Fruit fly (Drosophila melanogaster) whole organism, embryonic: ENCODE data around the gene CG6304.

Source experiments
- Ada2b ChIP-seq: fragments of 200-800 bp; sonication (Bioruptor generic); IDR thresholded peaks from 2 replicates; pipeline ENCODE4 v1.3.6; 2022; ENCODE audit warnings: missing biosample characterization, missing genetic modification characterization
- Bdp1 ChIP-seq: fragments of 200-800 bp; sonication (Bioruptor generic); optimal IDR thresholded peaks from 3 replicates; lab custom pipeline; 2016; ENCODE audit warnings: missing biosample characterization, missing genetic modification characterization
- CG11504 ChIP-seq: fragments of 200-800 bp; sonication (Bioruptor generic); optimal IDR thresholded peaks from 3 replicates; lab custom pipeline; 2019; ENCODE audit warnings: missing biosample characterization, mild to moderate bottlenecking, missing genetic modification characterization, moderate library complexity
- CG13894 ChIP-seq: fragments of 200-800 bp; sonication (Bioruptor generic); optimal IDR thresholded peaks from 3 replicates; lab custom pipeline; 2018; ENCODE audit warnings: missing biosample characterization, mild to moderate bottlenecking, missing genetic modification characterization, moderate library complexity
- CG14441 ChIP-seq: fragments of 200-800 bp; sonication (Bioruptor generic); IDR thresholded peaks from 2 replicates; pipeline ENCODE4 v1.3.6; 2022; ENCODE audit warnings: missing biosample characterization, missing genetic modification characterization
- CG15514 ChIP-seq: fragments of 200-800 bp; sonication (Bioruptor generic); optimal IDR thresholded peaks from 3 replicates; lab custom pipeline; 2017; ENCODE audit warnings: missing biosample characterization, missing genetic modification characterization, mild to moderate bottlenecking, moderate library complexity, missing genetic modification reagents
- CG1603 ChIP-seq: fragments of 200-800 bp; sonication (Bioruptor generic); optimal IDR thresholded peaks from 2 replicates; lab custom pipeline; 2019; ENCODE audit warnings: missing biosample characterization, mild to moderate bottlenecking, missing genetic modification characterization, moderate library complexity
- CG18599 ChIP-seq: fragments of 200-800 bp; sonication (Bioruptor generic); optimal IDR thresholded peaks from 3 replicates; lab custom pipeline; 2017; ENCODE audit warnings: missing biosample characterization, missing genetic modification characterization, mild to moderate bottlenecking, moderate library complexity, missing genetic modification reagents
- CG2120 ChIP-seq: fragments of 200-800 bp; sonication (Bioruptor generic); optimal IDR thresholded peaks from 3 replicates; lab custom pipeline; 2016; ENCODE audit warnings: missing biosample characterization, missing genetic modification characterization
- CG5245 ChIP-seq: fragments of 200-800 bp; sonication (Bioruptor generic); optimal IDR thresholded peaks from 3 replicates; lab custom pipeline; 2016; ENCODE audit warnings: missing biosample characterization, missing genetic modification characterization
- CG7357 ChIP-seq: fragments of 200-800 bp; sonication (Bioruptor generic); IDR thresholded peaks from 3 replicates; pipeline ENCODE4 v1.3.6; 2022; ENCODE audit warnings: missing biosample characterization, missing genetic modification characterization
- CG7839 ChIP-seq: fragments of 200-800 bp; sonication (Bioruptor generic); optimal IDR thresholded peaks from 3 replicates; lab custom pipeline; 2018; ENCODE audit warnings: missing biosample characterization, mild to moderate bottlenecking, missing genetic modification characterization, moderate library complexity
- CG7928 ChIP-seq: fragments of 200-800 bp; sonication (Bioruptor generic); optimal IDR thresholded peaks from 2 replicates; lab custom pipeline; 2017; ENCODE audit warnings: missing biosample characterization, mild to moderate bottlenecking, missing genetic modification characterization
- CG8290 ChIP-seq, 3 experiments: fragments of 200-800 bp; sonication (Bioruptor generic); optimal IDR thresholded peaks; 2 replicates each; lab custom pipeline; 2016 to 2019; ENCODE audit warnings: missing biosample characterization in 3 of 3, missing genetic modification characterization in 3 of 3, mild to moderate bottlenecking in 2 of 3, moderate library complexity in 1 of 3
- CG8944 ChIP-seq: fragments of 200-800 bp; sonication (Bioruptor generic); optimal IDR thresholded peaks from 3 replicates; lab custom pipeline; 2016; ENCODE audit warnings: missing biosample characterization, missing genetic modification characterization
- CG9932 ChIP-seq: fragments of 200-800 bp; sonication (Bioruptor generic); IDR thresholded peaks from 2 replicates; pipeline ENCODE4 v1.3.6; 2022; ENCODE audit warnings: missing biosample characterization, missing genetic modification characterization
- Ets65A ChIP-seq: fragments of 200-800 bp; sonication (Bioruptor generic); peaks from one replicate; lab custom pipeline; 2016; ENCODE audit warnings: missing biosample characterization, missing genetic modification characterization
- Hmr ChIP-seq: fragments of 200-800 bp; sonication (Bioruptor generic); optimal IDR thresholded peaks from 3 replicates; lab custom pipeline; 2017; ENCODE audit warnings: mild to moderate bottlenecking, missing biosample characterization, missing genetic modification reagents, missing genetic modification characterization
- Hr51 ChIP-seq, 2 experiments: fragments of 200-800 bp; sonication (Bioruptor generic); optimal IDR thresholded peaks; 2 replicates in 1 of 2; 3 replicates in 1 of 2; lab custom pipeline; 2016 to 2018; ENCODE audit warnings: missing biosample characterization in 2 of 2, missing genetic modification characterization in 2 of 2, mild to moderate bottlenecking in 1 of 2, moderate library complexity in 1 of 2
- Meics ChIP-seq: fragments of 200-800 bp; sonication (Bioruptor generic); optimal IDR thresholded peaks from 2 replicates; lab custom pipeline; 2017; ENCODE audit warnings: missing biosample characterization, mild to moderate bottlenecking, missing genetic modification characterization
- Mrtf ChIP-seq: fragments of 200-800 bp; sonication (Bioruptor generic); IDR thresholded peaks from 3 replicates; pipeline ENCODE4 v1.3.6; 2022; ENCODE audit warnings: missing biosample characterization, missing genetic modification characterization
- Ptx1 ChIP-seq: fragments of 200-800 bp; sonication (Bioruptor generic); IDR thresholded peaks from 2 replicates; pipeline ENCODE4 v1.3.6; 2022; ENCODE audit warnings: missing biosample characterization, missing genetic modification characterization
- Side ChIP-seq: fragments of 200-800 bp; sonication (Bioruptor generic); optimal IDR thresholded peaks from 2 replicates; lab custom pipeline; 2016; ENCODE audit warnings: missing biosample characterization, missing genetic modification characterization
- Sox102F ChIP-seq: fragments of 200-800 bp; sonication (Bioruptor generic); optimal IDR thresholded peaks from 2 replicates; lab custom pipeline; 2018; ENCODE audit warnings: missing biosample characterization, mild to moderate bottlenecking, missing genetic modification characterization, moderate library complexity
- Spps ChIP-seq: fragments of 200-800 bp; sonication (Bioruptor generic); optimal IDR thresholded peaks from 2 replicates; lab custom pipeline; 2018; ENCODE audit warnings: missing biosample characterization, mild to moderate bottlenecking, missing genetic modification characterization
- Ssrp ChIP-seq: fragments of 200-800 bp; sonication (Bioruptor generic); optimal IDR thresholded peaks from 2 replicates; lab custom pipeline; 2018; ENCODE audit warnings: missing biosample characterization, mild to moderate bottlenecking, missing genetic modification characterization, moderate library complexity
- ab ChIP-seq: fragments of 200-800 bp; sonication (Bioruptor generic); optimal IDR thresholded peaks from 2 replicates; lab custom pipeline; 2016; ENCODE audit warnings: missing biosample characterization, missing genetic modification characterization
- dmrt99B ChIP-seq: fragments of 200-800 bp; sonication (Bioruptor generic); optimal IDR thresholded peaks from 2 replicates; lab custom pipeline; 2018; ENCODE audit warnings: missing biosample characterization, mild to moderate bottlenecking, missing genetic modification characterization, moderate library complexity
- dysf ChIP-seq: fragments of 200-800 bp; sonication (Bioruptor generic); IDR thresholded peaks from 3 replicates; pipeline ENCODE4 v1.3.6; 2022; ENCODE audit warnings: missing biosample characterization, missing genetic modification characterization
- gem ChIP-seq: fragments of 200-800 bp; sonication (Bioruptor generic); optimal IDR thresholded peaks from 2 replicates; lab custom pipeline; 2019; ENCODE audit warnings: missing biosample characterization, mild to moderate bottlenecking, missing genetic modification characterization, moderate library complexity
- ind ChIP-seq: fragments of 200-800 bp; sonication (Bioruptor generic); optimal IDR thresholded peaks from 3 replicates; lab custom pipeline; 2016; ENCODE audit warnings: missing biosample characterization, missing genetic modification characterization
- kay ChIP-seq: fragments of 200-800 bp; sonication (Bioruptor generic); optimal IDR thresholded peaks from 2 replicates; lab custom pipeline; 2016; ENCODE audit warnings: missing biosample characterization, missing genetic modification characterization
- lab ChIP-seq: fragments of 200-800 bp; sonication (Bioruptor generic); optimal IDR thresholded peaks from 3 replicates; lab custom pipeline; 2017; ENCODE audit warnings: missing biosample characterization, missing genetic modification characterization, mild to moderate bottlenecking, moderate library complexity, missing genetic modification reagents
- pan ChIP-seq, 4 experiments: fragments of >200 bp in 3 of 4; fragments of 200-800 bp in 1 of 4; sonication (Bioruptor generic) in 1 of 4; optimal IDR thresholded peaks in 3 of 4; IDR thresholded peaks in 1 of 4; 2 replicates each; pipeline versions ENCODE4 v1.3.6 to Lab custom; 2017 to 2022; ENCODE audit warnings: missing biosample characterization in 2 of 4, missing genetic modification characterization in 2 of 4, mixed read lengths in 1 of 4
- sens ChIP-seq: fragments of 200-800 bp; sonication (Bioruptor generic); peaks from one replicate; lab custom pipeline; 2016; ENCODE audit warnings: missing biosample characterization, missing genetic modification characterization
- slbo ChIP-seq: fragments of 200-800 bp; sonication (Bioruptor generic); IDR thresholded peaks from 2 replicates; pipeline ENCODE4 v1.3.6; 2022; ENCODE audit warnings: missing biosample characterization, missing genetic modification characterization
- sr ChIP-seq: fragments of 200-800 bp; sonication (Bioruptor generic); IDR thresholded peaks from 3 replicates; pipeline ENCODE4 v1.3.6; 2022; ENCODE audit warnings: missing biosample characterization, missing genetic modification characterization
- unc-4 ChIP-seq: fragments of 200-800 bp; sonication (Bioruptor generic); IDR thresholded peaks from 2 replicates; pipeline ENCODE4 v1.3.6; 2022; ENCODE audit warnings: missing biosample characterization, missing genetic modification characterization; ENCODE audit not compliant: partially characterized antibody
- yki ChIP-seq: fragments of >200 bp; optimal IDR thresholded peaks from 3 replicates; lab custom pipeline; 2018

The CG6304 gene

DNA sequence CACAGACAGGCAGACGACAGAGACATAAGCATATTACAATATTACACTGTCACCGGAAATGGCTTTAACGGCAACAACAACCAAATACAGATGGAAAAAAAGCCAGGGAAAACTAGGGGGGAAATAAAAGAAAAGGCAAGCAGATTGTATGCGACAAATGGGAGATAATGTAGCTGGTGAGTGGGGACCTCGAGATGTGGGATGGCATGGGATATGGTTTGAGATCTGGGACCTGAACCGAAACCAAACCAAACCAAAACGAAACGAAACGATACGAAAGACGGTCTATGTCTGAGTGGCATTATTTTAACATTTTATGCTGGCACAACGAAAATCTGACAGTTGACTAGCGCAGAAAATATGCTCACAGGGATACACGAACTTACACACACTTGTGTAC lies 26.7 kb upstream of the CG6304 start:
- TF ChIP-seq CG13894 (tag; lab: Kevin White, UChicago) (peak; percentile 99), unc-4 (GFP tag; lab: Robert Waterston, UW) (no peak), yki (no peak)

DNA sequence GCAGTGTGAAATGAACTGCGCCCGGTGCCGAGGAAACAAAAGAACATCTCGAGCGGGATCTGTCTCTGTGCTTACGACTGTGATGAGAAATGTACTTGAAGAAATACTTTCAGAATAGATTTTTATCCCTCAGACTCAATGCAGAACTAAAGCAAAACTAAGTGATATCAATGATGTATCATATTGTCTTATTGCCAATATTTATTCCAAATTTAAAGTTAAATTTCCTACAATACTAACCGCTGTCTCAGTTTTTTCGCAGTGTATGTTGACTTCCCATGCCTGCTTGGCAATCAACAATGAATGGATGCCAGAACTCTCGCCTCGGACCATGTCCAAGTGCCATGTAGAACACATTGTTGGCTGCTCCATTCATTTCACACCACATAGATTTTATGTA lies 13.0 kb upstream of the CG6304 start:
- TF ChIP-seq CG7839 (peak; percentile 9), kay (no peak), Bdp1 (GFP tag; lab: Kevin White, UChicago) (no peak), CG7357 (GFP tag; lab: Robert Waterston, UW) (0 out of 3 replicates have a peak, but pooled peaks have one; percentile 20), Hmr (peak; percentile 41), CG1603 (tag; lab: Kevin White, UChicago) (peak; percentile 31), CG14441 (GFP tag; lab: Robert Waterston, UW) (0 out of 2 replicates have a peak, but pooled peaks have one; percentile 22), Spps (tag; lab: Kevin White, UChicago) (no peak), ab (no peak), ind (peak; percentile 10), CG2120 (GFP tag; lab: Kevin White, UChicago) (peak; percentile 36), pan (optimal IDR thresholded peaks at IDR 0.05; lab: Kevin White, UChicago) (no peak), pan (GFP tag; optimal IDR thresholded peaks at IDR 0.05 in 1 of 2, IDR thresholded peaks at IDR 0.05 in 1 of 2) (peak in 1 of 2 experiments; percentile 44), Mrtf (GFP tag; lab: Robert Waterston, UW) (0 out of 3 replicates have a peak, but pooled peaks have one; percentile 22), CG9932 (GFP tag; lab: Robert Waterston, UW) (peak; percentile 31; the same call in 1 of the 2 replicates), CG7928 (GFP tag; lab: Kevin White, UChicago) (no peak), sens (GFP tag; lab: Kevin White, UChicago) (peak; percentile 52), Hr51 (GFP tag; optimal IDR thresholded peaks at IDR 0.05; lab: Kevin White, UChicago) (peak in 1 of 2 experiments; percentile 45), dysf (GFP tag; lab: Robert Waterston, UW) (no peak), CG18599 (GFP tag; lab: Kevin White, UChicago) (peak; percentile 54), CG8290 (GFP tag; optimal IDR thresholded peaks at IDR 0.05; lab: Kevin White, UChicago) (no peak), CG8290 (tag; optimal IDR thresholded peaks at IDR 0.05; lab: Kevin White, UChicago) (peak in 1 of 2 experiments; percentile 17), gem (tag; lab: Kevin White, UChicago) (peak; percentile 29), Sox102F (GFP tag; lab: Kevin White, UChicago) (peak; percentile 29), CG15514 (GFP tag; lab: Kevin White, UChicago) (peak; percentile 8), Side (GFP tag; lab: Kevin White, UChicago) (no peak), dmrt99B (tag; lab: Kevin White, UChicago) (peak; percentile 39), Ssrp (tag; lab: Kevin White, UChicago) (no peak), slbo (GFP tag; lab: Robert Waterston, UW) (peak; percentile 46), lab (GFP tag; lab: Kevin White, UChicago) (peak; percentile 58), Ptx1 (0 out of 2 replicates have a peak, but pooled peaks have one; percentile 8), CG8944 (GFP tag; lab: Kevin White, UChicago) (no peak), CG11504 (tag; lab: Kevin White, UChicago) (peak; percentile 31), sr (GFP tag; lab: Robert Waterston, UW) (no peak), Meics (peak; percentile 11), CG5245 (GFP tag; lab: Kevin White, UChicago) (no peak)

DNA sequence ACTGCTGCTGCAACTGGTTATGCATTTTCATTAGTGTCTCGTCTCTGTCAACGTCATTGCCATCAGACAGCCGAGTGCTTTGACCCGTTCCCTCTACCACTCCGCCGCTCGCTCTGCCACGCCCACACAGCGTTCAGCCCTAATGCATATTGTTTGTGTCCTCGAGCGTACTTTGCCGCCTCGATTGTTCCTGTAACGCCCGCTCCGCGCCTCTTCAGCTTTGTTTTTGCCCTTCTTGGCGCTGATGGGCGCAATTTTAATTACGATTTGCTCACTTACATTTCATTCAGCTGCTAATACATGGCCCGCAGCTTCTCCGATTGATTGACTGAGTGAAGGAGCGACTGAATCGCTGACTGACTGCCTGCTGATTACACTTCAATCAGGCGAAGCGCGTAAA lies 18.2 kb downstream of the CG6304 start:
- TF ChIP-seq Ets65A (GFP tag; lab: Kevin White, UChicago): peak; percentile 93
- TF ChIP-seq Ada2b: no peak
